Worm (Caenorhabditis elegans) whole organism, L4/young adult: ENCODE measurements around the gene bas-1.

ENCODE experiments used
- W03F9.2 ChIP-seq: fragments of 150-350 bp; optimal IDR thresholded peaks from 2 replicates; lab custom pipeline; 2014; ENCODE audit warnings: missing biosample characterization, missing genetic modification characterization
- dao-5 ChIP-seq: sonication (generic microtip); optimal IDR thresholded peaks from 2 replicates; lab custom pipeline; 2016; ENCODE audit warnings: missing genotype, missing genetic modification characterization, moderate library complexity, missing compliant biosample characterization
- him-1 ChIP-seq: sonication (generic microtip); optimal IDR thresholded peaks from 2 replicates; lab custom pipeline; 2016; ENCODE audit warnings: missing genotype, missing genetic modification reagents, missing genetic modification characterization, missing compliant biosample characterization

ce11 chrIII:5610276-5610675 lies 1.8 kb upstream of the bas-1 start, which contains the start of gene C05D2.8:
- no peak for TF ChIP-seq him-1 (tag; lab: Kevin White, UChicago)
- no peak for TF ChIP-seq W03F9.2 (tag; lab: Kevin White, UChicago)
- no peak for TF ChIP-seq dao-5 (tag; lab: Kevin White, UChicago)
